Worm (Caenorhabditis elegans): ENCODE data around the gene unc-86.
A peak's percentile ranks its signal among the peaks of the same experiment; 100 is the strongest.

unc-86 gene

DNA sequence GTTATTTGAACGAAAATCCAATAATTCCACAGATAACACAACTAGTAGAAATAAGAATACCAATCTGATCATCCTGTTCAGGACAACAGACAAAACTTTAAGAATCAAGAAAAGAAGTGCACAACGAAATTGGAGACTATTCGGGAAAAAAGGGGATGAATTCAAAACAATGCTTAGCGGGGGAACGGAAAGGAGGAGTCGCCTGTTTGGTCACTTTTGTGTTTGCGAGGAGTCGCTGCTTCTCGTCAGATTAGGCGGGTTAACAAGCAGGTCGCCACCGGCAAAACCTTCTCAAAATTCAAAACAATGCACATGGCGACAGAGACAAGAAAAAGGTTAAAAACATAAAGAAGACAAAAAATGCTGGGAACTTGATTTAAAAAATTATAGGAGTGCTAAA is 6.4 kb downstream of the unc-86 start, which contains the start of gene C30A5.10:
Gene C30A5.10 (minus strand): TSS at position 101 of the 400 bp plus-strand sequence.
- no peak for TF ChIP-seq zim-3 (tag; optimal IDR thresholded peaks at IDR 0.05)

DNA sequence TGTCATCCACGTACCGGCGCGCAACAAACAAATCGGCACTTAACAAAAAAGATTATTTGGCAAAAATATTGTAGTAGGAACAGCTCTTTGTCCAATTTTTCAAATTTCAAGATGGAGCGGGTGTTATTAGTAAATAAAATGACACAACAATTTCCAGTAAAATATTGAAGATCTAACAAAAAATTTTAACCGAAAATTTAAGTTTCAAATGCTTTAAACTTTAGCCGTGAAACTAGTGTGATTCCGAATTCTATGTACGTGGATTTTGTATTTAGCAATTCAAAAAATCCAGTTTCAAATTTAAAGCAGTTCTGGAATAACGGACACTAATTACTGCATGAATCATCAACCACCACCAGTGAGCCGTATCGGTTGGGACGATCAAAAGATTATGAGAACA is 13.4 kb downstream of the unc-86 start, which contains the start of gene snb-5:
Gene snb-5 (plus strand): TSS at position 301 of the 400 bp plus-strand sequence.
- TF ChIP-seq lin-40 (tag; optimal IDR thresholded peaks at IDR 0.05) (no peak), ztf-28 (GFP tag; IDR thresholded peaks at IDR 0.05) (no peak), xnd-1 (tag; optimal IDR thresholded peaks at IDR 0.05) (no peak), rec-8 (tag; optimal IDR thresholded peaks at IDR 0.05) (no peak), let-607 (tag; optimal IDR thresholded peaks at IDR 0.05) (no peak), pbrm-1 (GFP tag; IDR thresholded peaks at IDR 0.05) (no peak), lin-54 (GFP tag; optimal IDR thresholded peaks at IDR 0.05) (no peak), lir-1 (GFP tag; conservative IDR thresholded peaks at IDR 0.05) (no peak), akir-1 (GFP tag; optimal IDR thresholded peaks at IDR 0.05) (no peak), F57A8.1 (GFP tag; optimal IDR thresholded peaks at IDR 0.05) (no peak), hmg-20 (GFP tag; IDR thresholded peaks at IDR 0.05) (no peak), cebp-1 (GFP tag; IDR thresholded peaks at IDR 0.05) (no peak), cebp-1 (tag; optimal IDR thresholded peaks at IDR 0.05) (no peak), ztf-25 (GFP tag; IDR thresholded peaks at IDR 0.05) (no peak), F22D6.2 (tag; optimal IDR thresholded peaks at IDR 0.05) (no peak), lin-35 (GFP tag; optimal IDR thresholded peaks at IDR 0.05) (no peak)

DNA sequence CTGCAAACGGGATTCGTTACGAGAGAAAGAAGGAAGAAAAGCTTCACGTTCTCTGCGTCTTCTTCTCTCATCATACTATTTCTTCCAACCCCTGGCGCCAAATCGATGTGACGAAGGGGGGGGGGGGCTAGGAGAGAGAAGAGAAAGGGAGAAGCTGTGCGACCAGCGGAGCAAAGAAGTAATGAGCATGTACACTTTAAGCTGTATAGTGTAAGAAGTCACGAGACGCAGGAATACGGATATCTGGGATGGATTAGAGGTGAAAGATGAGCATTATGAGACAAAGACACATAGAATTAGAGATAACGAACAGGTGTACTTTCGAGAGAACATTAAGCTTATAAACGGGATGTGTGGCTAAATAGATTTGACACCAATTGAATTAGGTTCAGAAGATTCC is 14.4 kb downstream of the unc-86 start:
- TF ChIP-seq lag-1 (GFP tag; IDR thresholded peaks at IDR 0.05) (no peak), K12H6.12 (tag; optimal IDR thresholded peaks at IDR 0.05) (peak; percentile 65)

DNA sequence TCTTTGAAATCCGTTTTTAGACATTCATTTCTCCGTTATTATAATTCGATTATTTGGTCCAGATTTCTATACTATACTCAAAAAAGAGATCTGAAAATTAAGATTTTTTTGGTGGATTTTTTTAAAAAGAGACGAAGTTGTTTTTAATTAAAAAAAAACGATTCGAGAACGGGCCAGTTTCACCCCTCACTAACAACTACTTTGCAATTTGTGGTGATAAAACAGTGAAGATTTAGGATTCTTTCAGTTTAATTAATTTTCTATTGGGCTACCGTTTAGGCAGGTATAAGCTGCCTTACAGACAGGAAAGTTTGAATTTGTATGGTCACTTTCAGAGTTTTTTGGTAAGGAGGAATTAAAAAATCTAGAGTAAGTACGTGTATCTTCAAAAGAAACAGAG is 15.0 kb downstream of the unc-86 start, which contains the start of gene unc-36:
Gene unc-36 (minus strand): TSS at position 101 of the 400 bp plus-strand sequence.
- TF ChIP-seq ceh-91 (GFP tag; IDR thresholded peaks at IDR 0.05) (no peak), K11D2.4 (GFP tag; IDR thresholded peaks at IDR 0.05) (no peak), chd-7 (tag; optimal IDR thresholded peaks at IDR 0.05) (no peak)

DNA sequence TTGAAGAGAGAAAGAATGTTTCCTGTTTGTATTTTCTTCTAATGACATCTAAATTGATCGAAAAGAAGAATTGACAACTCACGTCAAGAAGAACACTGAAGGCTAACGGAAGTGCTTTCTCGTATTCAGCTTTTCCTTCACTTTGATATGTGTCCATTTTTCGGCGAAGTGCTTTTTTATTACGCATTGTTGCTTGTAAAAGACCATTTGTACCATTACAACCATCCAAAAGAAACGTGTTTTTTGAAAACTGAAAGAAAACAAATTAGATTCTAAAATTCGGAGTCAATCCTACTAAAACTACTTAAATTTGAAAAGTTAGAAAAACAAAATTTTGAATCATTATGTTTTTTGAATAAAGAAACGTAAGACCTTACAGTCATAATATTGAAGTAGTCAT is 17.1 kb downstream of the unc-86 start:
- TF ChIP-seq ceh-91 (GFP tag; IDR thresholded peaks at IDR 0.05) (no peak), B0035.1 (tag; optimal IDR thresholded peaks at IDR 0.05) (no peak), hmg-1.2 (GFP tag; IDR thresholded peaks at IDR 0.05) (no peak), madf-10 (tag; optimal IDR thresholded peaks at IDR 0.05) (no peak), bed-1 (GFP tag; IDR thresholded peaks at IDR 0.05) (no peak), chd-7 (tag; optimal IDR thresholded peaks at IDR 0.05) (no peak), athp-1 (tag; optimal IDR thresholded peaks at IDR 0.05) (no peak), snpc-1.3 (tag; optimal IDR thresholded peaks at IDR 0.05; ENCODE audit: insufficient read depth) (no peak), F33H1.4 (GFP tag; IDR thresholded peaks at IDR 0.05) (no peak), sptf-2 (GFP tag; optimal IDR thresholded peaks at IDR 0.05) (no peak), madf-8 (GFP tag; conservative IDR thresholded peaks at IDR 0.05) (no peak), C06A6.2 (GFP tag; conservative IDR thresholded peaks at IDR 0.05) (no peak), hrde-1 (tag; optimal IDR thresholded peaks at IDR 0.05; ENCODE audit: borderline replicate concordance) (no peak), sdz-38 (tag; optimal IDR thresholded peaks at IDR 0.05) (no peak), dpl-1 (GFP tag; optimal IDR thresholded peaks at IDR 0.05) (no peak), nfya-1 (tag; optimal IDR thresholded peaks at IDR 0.05; ENCODE audit: borderline replicate concordance, insufficient read depth) (no peak)

Data from whole organism, young adult.